Worm (Caenorhabditis elegans): ENCODE results near the gene srh-208.
"Not testable (repeated sequence)": the region's sequence is repeated elsewhere in the genome, so short reads cannot be mapped to it uniquely, and the experiment has no call there.

The srh-208 gene

DNA sequence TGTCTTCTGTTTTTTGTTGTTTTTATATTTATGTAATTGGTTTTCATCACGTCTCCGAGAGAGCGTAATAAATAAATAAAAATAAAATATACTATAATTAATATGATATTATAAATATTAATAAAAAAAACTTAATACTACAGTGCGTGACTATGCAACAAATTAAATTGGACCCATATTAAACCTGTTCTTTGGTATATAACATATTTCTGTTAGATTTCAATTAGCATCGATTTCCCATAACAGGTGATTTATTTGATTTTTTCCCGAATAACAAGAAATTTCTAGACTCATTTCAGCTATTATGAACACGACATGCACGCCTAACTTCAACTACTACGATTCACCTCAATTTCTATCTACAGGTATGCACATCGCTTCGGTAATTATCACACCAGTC, at the start of gene srh-208:
Gene srh-208 (plus strand): TSS at position 301 of the 400 bp plus-strand sequence.
- TF ChIP-seq lin-39, eor-1, nhr-12 (tag; optimal IDR thresholded peaks at IDR 0.05): not testable (repeated sequence)

DNA sequence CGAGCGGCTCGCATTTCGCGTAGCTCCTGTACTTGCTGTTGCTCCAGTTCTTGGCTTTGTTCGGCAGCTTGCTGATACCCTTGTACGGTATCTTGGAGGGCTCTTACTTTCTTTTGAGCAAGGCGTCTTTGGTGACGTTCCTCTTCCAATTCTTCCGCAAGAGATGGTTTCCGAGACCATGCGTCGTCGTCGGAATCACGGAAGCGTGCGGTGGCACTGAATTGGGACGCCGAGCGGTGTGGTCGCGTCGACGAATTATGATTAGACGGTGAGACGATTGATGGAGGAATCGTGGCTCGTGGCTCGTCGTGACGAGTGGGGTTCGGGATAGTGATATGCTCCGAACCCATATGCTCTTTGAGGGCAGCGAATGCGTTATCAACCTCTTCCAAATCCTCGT, 40.8 kb upstream of the srh-208 start:
- TF ChIP-seq elt-2 (tag; optimal IDR thresholded peaks at IDR 0.05), result no peak
- TF ChIP-seq eor-1 (tag; optimal IDR thresholded peaks at IDR 0.05), result no peak
- no peak for TF ChIP-seq ztf-4 (tag; optimal IDR thresholded peaks at IDR 0.05)
- TF ChIP-seq egl-27 (tag; optimal IDR thresholded peaks at IDR 0.05), result no peak
- no peak for TF ChIP-seq zag-1 (tag; optimal IDR thresholded peaks at IDR 0.05)
- no peak for TF ChIP-seq nhr-11 (tag; optimal IDR thresholded peaks at IDR 0.05)
- no peak for TF ChIP-seq nhr-67 (tag; optimal IDR thresholded peaks at IDR 0.05)
- no peak for TF ChIP-seq skn-1 (tag; optimal IDR thresholded peaks at IDR 0.05)
- TF ChIP-seq unc-62 (GFP tag; optimal IDR thresholded peaks at IDR 0.05), result no peak
- TF ChIP-seq mdl-1 (tag; optimal IDR thresholded peaks at IDR 0.05), result no peak

DNA sequence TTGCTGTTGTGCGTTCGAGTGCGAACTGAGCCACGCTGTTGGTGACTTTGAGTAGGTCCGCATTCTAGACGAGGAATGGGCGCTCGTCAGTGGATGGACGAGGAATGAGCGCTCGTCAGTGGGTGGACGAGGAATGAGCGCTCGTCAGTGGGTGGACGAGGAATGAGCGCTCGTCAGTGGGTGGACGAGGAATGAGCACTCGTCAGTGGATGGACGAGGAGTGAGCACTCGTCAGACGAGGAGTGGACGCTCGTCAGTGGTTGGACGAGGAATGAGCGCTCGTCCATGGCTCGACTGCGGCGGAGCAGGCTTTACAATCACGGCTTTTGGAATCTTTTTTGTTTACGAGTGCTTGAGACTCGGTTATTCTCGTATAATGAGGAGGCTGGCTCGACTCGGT, 38.7 kb upstream of the srh-208 start:
- TF ChIP-seq snpc-4 (tag; optimal IDR thresholded peaks at IDR 0.05), result no peak
- no peak for TF ChIP-seq lin-15B (tag; optimal IDR thresholded peaks at IDR 0.05)
- no peak for TF ChIP-seq nfya-1 (tag; optimal IDR thresholded peaks at IDR 0.05; ENCODE audit: insufficient read depth)
- no peak for TF ChIP-seq ceh-28 (tag; optimal IDR thresholded peaks at IDR 0.05)
- TF ChIP-seq nhr-28 (tag; optimal IDR thresholded peaks at IDR 0.05), result no peak
- no peak for TF ChIP-seq unc-62 (GFP tag; optimal IDR thresholded peaks at IDR 0.05)
- TF ChIP-seq skn-1 (tag; optimal IDR thresholded peaks at IDR 0.05), result no peak
- TF ChIP-seq nhr-12 (tag; optimal IDR thresholded peaks at IDR 0.05), result no peak
- no peak for TF ChIP-seq pha-4 (tag; optimal IDR thresholded peaks at IDR 0.05)
- TF ChIP-seq egl-5 (tag; optimal IDR thresholded peaks at IDR 0.05), result no peak
- TF ChIP-seq mdl-1 (tag; optimal IDR thresholded peaks at IDR 0.05), result no peak
- TF ChIP-seq ZK546.5 (tag; optimal IDR thresholded peaks at IDR 0.05), result no peak
- TF ChIP-seq nhr-43 (tag; optimal IDR thresholded peaks at IDR 0.05; ENCODE audit: poor library complexity, severe bottlenecking), result no peak
- no peak for TF ChIP-seq zag-1 (tag; optimal IDR thresholded peaks at IDR 0.05)
- no peak for TF ChIP-seq jun-1 (tag; optimal IDR thresholded peaks at IDR 0.05)
- no peak for TF ChIP-seq ceh-16 (tag; optimal IDR thresholded peaks at IDR 0.05)
- no peak for TF ChIP-seq fos-1 (tag; optimal IDR thresholded peaks at IDR 0.05)

DNA sequence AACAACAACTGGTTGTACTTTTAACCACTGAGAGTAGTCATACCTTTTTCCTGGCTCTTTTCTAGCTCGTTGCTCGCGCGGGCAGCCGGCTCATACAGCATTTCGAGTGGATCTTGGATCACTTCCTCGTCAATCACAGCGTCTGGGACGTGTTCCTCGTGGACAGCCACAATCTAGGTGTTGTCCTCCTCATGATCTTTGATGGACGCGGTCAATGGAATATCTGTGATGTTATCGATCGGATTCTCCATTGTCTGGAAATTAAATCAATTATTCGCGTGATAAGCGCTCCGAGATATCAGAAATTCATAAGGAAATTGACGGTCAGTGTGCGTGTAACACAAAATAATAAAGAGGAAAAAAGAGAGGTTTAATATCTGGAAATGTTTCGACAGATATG, 37.3 kb upstream of the srh-208 start, which contains the start of gene F21D9.8:
Gene F21D9.8 (minus strand): TSS at position 101 of the 400 bp plus-strand sequence.
- TF ChIP-seq snpc-4 (tag; optimal IDR thresholded peaks at IDR 0.05) (no peak), skn-1 (tag; optimal IDR thresholded peaks at IDR 0.05) (no peak), nhr-23 (tag; optimal IDR thresholded peaks at IDR 0.05) (no peak), pqm-1 (tag; optimal IDR thresholded peaks at IDR 0.05) (no peak), daf-12 (tag; optimal IDR thresholded peaks at IDR 0.05) (no peak), lsy-12 (tag; optimal IDR thresholded peaks at IDR 0.05) (no peak), nhr-25 (tag; optimal IDR thresholded peaks at IDR 0.05) (no peak), ama-1 (optimal IDR thresholded peaks at IDR 0.05) (no peak), nhr-77 (tag; optimal IDR thresholded peaks at IDR 0.05) (no peak), elt-1 (tag; optimal IDR thresholded peaks at IDR 0.05) (no peak), nhr-28 (tag; optimal IDR thresholded peaks at IDR 0.05) (no peak), elt-2 (tag; optimal IDR thresholded peaks at IDR 0.05) (no peak), ceh-16 (tag; optimal IDR thresholded peaks at IDR 0.05) (no peak), pha-4 (tag; optimal IDR thresholded peaks at IDR 0.05) (no peak)

DNA sequence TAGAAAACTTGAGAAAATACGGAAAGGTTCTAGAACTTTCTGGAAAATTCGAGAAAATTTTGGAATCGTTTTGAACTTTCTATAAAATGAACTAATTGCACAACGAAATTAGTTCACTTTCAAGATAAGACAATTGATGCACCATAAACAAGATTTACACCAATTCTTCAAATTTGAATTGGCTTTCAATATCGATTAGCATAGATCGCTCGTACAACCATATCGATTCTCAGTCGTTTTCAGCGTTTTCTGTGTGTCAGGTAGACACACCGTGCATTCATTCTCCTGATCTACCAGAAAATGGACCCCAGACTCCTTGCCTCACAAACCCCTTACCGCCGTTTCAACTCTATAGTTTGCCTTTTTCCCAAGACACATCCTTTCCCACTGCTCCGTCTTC, 34.8 kb upstream of the srh-208 start, which contains the start of gene fbxb-117:
Gene fbxb-117 (plus strand): TSS at position 301 of the 400 bp plus-strand sequence.
- no peak for TF ChIP-seq nhr-43 (tag; optimal IDR thresholded peaks at IDR 0.05; ENCODE audit: poor library complexity, severe bottlenecking)
- TF ChIP-seq ZK546.5 (tag; optimal IDR thresholded peaks at IDR 0.05), result no peak
- TF ChIP-seq unc-39 (tag; optimal IDR thresholded peaks at IDR 0.05), result no peak
- TF ChIP-seq unc-62 (GFP tag; optimal IDR thresholded peaks at IDR 0.05), result no peak
- no peak for TF ChIP-seq jun-1 (tag; optimal IDR thresholded peaks at IDR 0.05)
- no peak for TF ChIP-seq mml-1 (tag; optimal IDR thresholded peaks at IDR 0.05)
- TF ChIP-seq ztf-4 (tag; optimal IDR thresholded peaks at IDR 0.05), result no peak
